Fruit fly (Drosophila melanogaster): ENCODE measurements around the gene z.
A peak's percentile ranks its signal among the peaks of the same experiment; 100 is the strongest.

DNA sequence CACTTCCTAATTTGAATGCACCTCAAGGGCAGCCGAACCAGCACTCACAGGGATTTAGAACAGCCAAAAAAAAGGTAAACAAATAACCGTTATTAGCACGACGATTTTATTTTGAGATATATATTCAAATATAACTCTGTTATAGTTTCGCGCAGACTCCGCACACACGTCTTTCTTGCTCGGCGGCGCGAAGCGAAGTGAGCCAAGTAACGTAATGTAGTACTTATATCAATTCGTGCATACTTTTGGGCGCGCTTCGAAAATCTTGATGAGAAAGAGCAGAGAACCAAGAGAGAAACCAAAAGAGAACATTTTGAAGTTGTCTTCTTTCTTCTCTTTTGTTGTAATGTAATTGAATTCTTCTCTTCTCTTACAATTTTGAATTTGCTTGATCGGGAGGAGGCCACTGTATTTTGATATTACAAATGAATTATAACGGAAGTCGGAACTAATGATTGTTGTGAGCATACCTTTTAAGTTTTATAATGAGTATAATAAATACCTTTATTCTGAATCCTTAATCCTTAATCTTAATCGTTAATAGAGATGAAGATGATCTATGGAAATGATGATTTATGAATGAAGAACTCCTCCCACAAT lies 22.4 kb downstream of the z start, which contains the start of gene boi:
- TF ChIP-seq CG11085 (GFP tag; IDR thresholded peaks at IDR 0.05) (no peak), TFAM (GFP tag; optimal IDR thresholded peaks at IDR 0.05) (no peak), Dip3 (GFP tag; optimal IDR thresholded peaks at IDR 0.05) (no peak), nau (GFP tag; optimal IDR thresholded peaks at IDR 0.05) (no peak), CG17186 (GFP tag; optimal IDR thresholded peaks at IDR 0.05) (no peak), CG17385 (GFP tag; optimal IDR thresholded peaks at IDR 0.05) (peak; percentile 12), wek (GFP tag; optimal IDR thresholded peaks at IDR 0.05) (no peak), CG31441 (GFP tag; IDR thresholded peaks at IDR 0.05) (no peak; the same call in 1 of the 2 replicates), zfh1 (GFP tag; IDR thresholded peaks at IDR 0.05) (no peak)
